Worm (Caenorhabditis elegans) whole organism, L4 larva: ENCODE results near the gene Y39A1A.3.

ENCODE experiments used
- aly-2 ChIP-seq: sonication (generic microtip); optimal IDR thresholded peaks from 2 replicates; lab custom pipeline; 2018; ENCODE audit warnings: missing biosample characterization, missing genetic modification characterization
- lin-39 ChIP-seq: fragments of 150-350 bp; optimal IDR thresholded peaks from 2 replicates; lab custom pipeline; 2014; ENCODE audit warnings: missing biosample characterization, missing genetic modification reagents, missing genetic modification characterization
- mdl-1 ChIP-seq, 2 experiments: fragments of 150-350 bp in 1 of 2; sonication (generic microtip) in 1 of 2; optimal IDR thresholded peaks; 2 replicates each; lab custom pipeline; 2014 to 2017; ENCODE audit warnings: missing biosample characterization in 2 of 2, missing genetic modification characterization in 2 of 2
- mxl-2 ChIP-seq: fragments of 200-800 bp; sonication (Bioruptor generic); conservative IDR thresholded peaks from 2 replicates; pipeline ENCODE4 v1.3.6; 2022; ENCODE audit warnings: missing genetic modification reagents, missing genetic modification characterization, missing compliant biosample characterization
- pha-4 ChIP-seq, 2 experiments: fragments of 150-350 bp in 1 of 2; fragments of 200-800 bp in 1 of 2; sonication (Bioruptor generic) in 1 of 2; IDR thresholded peaks in 1 of 2; optimal IDR thresholded peaks in 1 of 2; 2 replicates each; pipeline versions ENCODE4 v1.3.6 to Lab custom; 2014 to 2022; ENCODE audit warnings: missing genetic modification characterization in 2 of 2, missing genetic modification reagents in 2 of 2, missing biosample characterization in 1 of 2, missing compliant biosample characterization in 1 of 2
- unc-39 ChIP-seq: sonication (generic microtip); optimal IDR thresholded peaks from 2 replicates; lab custom pipeline; 2017; ENCODE audit warnings: missing biosample characterization, missing genetic modification characterization
- zag-1 ChIP-seq: fragments of 150-350 bp; optimal IDR thresholded peaks from 2 replicates; lab custom pipeline; 2014; ENCODE audit warnings: missing biosample characterization, missing genetic modification characterization

- no peak for TF ChIP-seq aly-2 (tag; lab: Kevin White, UChicago)
- TF ChIP-seq pha-4 (GFP tag; IDR thresholded peaks at IDR 0.05; lab: Robert Waterston, UW) = no peak
- TF ChIP-seq pha-4 (tag; optimal IDR thresholded peaks at IDR 0.05; lab: Kevin White, UChicago) = no peak
- TF ChIP-seq zag-1 (tag; lab: Kevin White, UChicago) = no peak
- TF ChIP-seq unc-39 (tag; lab: Kevin White, UChicago) = no peak
- TF ChIP-seq mdl-1 (tag; optimal IDR thresholded peaks at IDR 0.05; lab: Kevin White, UChicago) = no peak
- no peak for TF ChIP-seq lin-39 (tag; lab: Kevin White, UChicago)
- no peak for TF ChIP-seq mxl-2 (GFP tag; lab: Robert Waterston, UW)
Observed at ce11 chrIII:10557910-10558309, 38.4 kb downstream of the Y39A1A.3 start, which contains the start of gene T21C12.4.
